Worm (Caenorhabditis elegans): ENCODE data around the gene Y46G5A.34.

Y46G5A.34 gene

ce11 chrII:12789497-12789896 lies 13.0 kb downstream of the Y46G5A.34 start:
- TF ChIP-seq zag-1 (tag; optimal IDR thresholded peaks at IDR 0.05) (no peak), nhr-76 (tag; optimal IDR thresholded peaks at IDR 0.05) (no peak), unc-39 (tag; optimal IDR thresholded peaks at IDR 0.05) (no peak), elt-3 (tag; optimal IDR thresholded peaks at IDR 0.05) (no peak), nhr-237 (tag; optimal IDR thresholded peaks at IDR 0.05) (no peak), unc-62 (GFP tag; optimal IDR thresholded peaks at IDR 0.05) (no peak), nfya-1 (tag; optimal IDR thresholded peaks at IDR 0.05; ENCODE audit: insufficient read depth) (no peak), nhr-25 (tag; optimal IDR thresholded peaks at IDR 0.05) (no peak), pha-4 (tag; optimal IDR thresholded peaks at IDR 0.05) (no peak), fos-1 (tag; optimal IDR thresholded peaks at IDR 0.05) (no peak), egl-5 (tag; optimal IDR thresholded peaks at IDR 0.05) (no peak)

DNA sequence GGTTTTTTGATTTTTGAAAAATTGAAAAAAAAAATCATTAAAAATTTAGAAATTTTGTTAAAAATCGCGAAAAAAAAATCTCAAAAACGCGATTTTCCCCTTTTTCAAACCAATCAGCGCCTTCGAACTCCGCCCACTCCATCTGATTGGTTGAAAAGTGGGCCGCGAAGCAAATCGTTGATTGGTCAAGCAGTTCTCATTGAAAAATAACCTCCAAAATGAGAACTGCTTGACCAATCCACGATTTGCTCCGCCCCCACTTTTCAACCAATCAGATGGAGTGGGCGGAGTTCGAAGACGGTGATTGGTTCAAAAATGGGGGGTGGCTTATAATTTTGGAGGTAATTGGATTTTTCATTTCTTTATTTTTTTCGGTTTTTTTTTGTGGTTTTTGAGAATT lies 13.9 kb downstream of the Y46G5A.34 start:
- no peak for TF ChIP-seq lin-15B (tag; optimal IDR thresholded peaks at IDR 0.05)
- peak; percentile 98 for TF ChIP-seq nfya-1 (tag; optimal IDR thresholded peaks at IDR 0.05; ENCODE audit: insufficient read depth)

DNA sequence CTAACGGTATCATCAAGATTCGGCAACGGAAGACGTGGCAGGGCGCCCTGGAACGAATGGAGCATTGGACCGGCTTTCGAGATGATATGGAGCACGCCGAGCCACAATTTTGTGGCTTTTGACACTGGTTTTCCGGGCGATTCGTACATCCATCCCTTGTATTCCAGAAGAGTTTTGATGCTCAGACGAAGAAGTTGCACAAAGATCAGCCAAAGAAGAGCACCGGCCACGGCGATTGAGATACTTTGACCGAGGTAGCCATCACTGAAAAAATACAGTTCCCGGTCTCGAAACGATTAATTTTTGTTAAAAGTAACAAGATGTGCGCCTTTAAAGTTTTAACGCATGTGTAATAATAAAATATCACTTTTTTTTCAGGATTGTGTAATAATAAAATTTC lies 18.7 kb downstream of the Y46G5A.34 start:
- TF ChIP-seq elt-3 (tag; optimal IDR thresholded peaks at IDR 0.05) (no peak), tbx-2 (tag; optimal IDR thresholded peaks at IDR 0.05) (peak; percentile 3), nhr-43 (tag; optimal IDR thresholded peaks at IDR 0.05; ENCODE audit: poor library complexity, severe bottlenecking) (peak; percentile 37), lsy-12 (tag; optimal IDR thresholded peaks at IDR 0.05) (peak; percentile 47)

ce11 chrII:12796040-12796502 lies 19.6 kb downstream of the Y46G5A.34 start, which contains the start of gene cpt-1:
cpt-1 (minus strand) TSS chrII:12796452.
- TF ChIP-seq pqm-1 (tag; optimal IDR thresholded peaks at IDR 0.05), result no peak
- peak; percentile 23 for TF ChIP-seq nhr-43 (tag; optimal IDR thresholded peaks at IDR 0.05; ENCODE audit: poor library complexity, severe bottlenecking)
- TF ChIP-seq ztf-11 (tag; optimal IDR thresholded peaks at IDR 0.05), result no peak
- peak; percentile 12 for TF ChIP-seq ama-1 (optimal IDR thresholded peaks at IDR 0.05)
- peak; percentile 36 for TF ChIP-seq elt-2 (tag; optimal IDR thresholded peaks at IDR 0.05)
- TF ChIP-seq egl-5 (tag; optimal IDR thresholded peaks at IDR 0.05), result no peak
- no peak for TF ChIP-seq ZK546.5 (tag; optimal IDR thresholded peaks at IDR 0.05)
- TF ChIP-seq nhr-23 (tag; optimal IDR thresholded peaks at IDR 0.05), result no peak
- TF ChIP-seq elt-1 (tag; optimal IDR thresholded peaks at IDR 0.05), result no peak
- no peak for TF ChIP-seq tbx-2 (tag; optimal IDR thresholded peaks at IDR 0.05)

- TF ChIP-seq egl-5 (tag; optimal IDR thresholded peaks at IDR 0.05) (no peak), pqm-1 (tag; optimal IDR thresholded peaks at IDR 0.05) (peak; percentile 94), egl-27 (tag; optimal IDR thresholded peaks at IDR 0.05) (no peak), ceh-9 (tag; optimal IDR thresholded peaks at IDR 0.05) (no peak), pha-4 (tag; optimal IDR thresholded peaks at IDR 0.05) (peak; percentile 54), ceh-16 (tag; optimal IDR thresholded peaks at IDR 0.05) (no peak), elt-1 (tag; optimal IDR thresholded peaks at IDR 0.05) (no peak), nhr-12 (tag; optimal IDR thresholded peaks at IDR 0.05) (no peak), unc-62 (GFP tag; optimal IDR thresholded peaks at IDR 0.05) (no peak), ceh-28 (tag; optimal IDR thresholded peaks at IDR 0.05) (no peak), fos-1 (tag; optimal IDR thresholded peaks at IDR 0.05) (no peak), hmg-11 (tag; optimal IDR thresholded peaks at IDR 0.05) (peak; percentile 9), ZK546.5 (tag; optimal IDR thresholded peaks at IDR 0.05) (no peak), nhr-76 (tag; optimal IDR thresholded peaks at IDR 0.05) (no peak), elt-2 (tag; optimal IDR thresholded peaks at IDR 0.05) (peak; percentile 88), nhr-237 (tag; optimal IDR thresholded peaks at IDR 0.05) (no peak), nhr-28 (tag; optimal IDR thresholded peaks at IDR 0.05) (no peak), skn-1 (tag; optimal IDR thresholded peaks at IDR 0.05) (no peak), snpc-4 (tag; optimal IDR thresholded peaks at IDR 0.05) (no peak), fkh-2 (tag; optimal IDR thresholded peaks at IDR 0.05) (no peak), nhr-67 (tag; optimal IDR thresholded peaks at IDR 0.05) (no peak), unc-39 (tag; optimal IDR thresholded peaks at IDR 0.05) (no peak), daf-12 (tag; optimal IDR thresholded peaks at IDR 0.05) (no peak), lin-39 (tag; optimal IDR thresholded peaks at IDR 0.05) (no peak), R02D3.7 (tag; optimal IDR thresholded peaks at IDR 0.05) (no peak), nhr-43 (tag; optimal IDR thresholded peaks at IDR 0.05; ENCODE audit: poor library complexity, severe bottlenecking) (peak; percentile 16), lin-15B (tag; optimal IDR thresholded peaks at IDR 0.05) (peak; percentile 8), fkh-10 (GFP tag; optimal IDR thresholded peaks at IDR 0.05) (peak; percentile 34), ztf-4 (tag; optimal IDR thresholded peaks at IDR 0.05) (no peak), sea-2 (GFP tag; optimal IDR thresholded peaks at IDR 0.05) (no peak), aly-2 (tag; optimal IDR thresholded peaks at IDR 0.05) (no peak), eor-1 (tag; optimal IDR thresholded peaks at IDR 0.05) (no peak), ztf-11 (tag; optimal IDR thresholded peaks at IDR 0.05) (no peak), nhr-77 (tag; optimal IDR thresholded peaks at IDR 0.05) (no peak), nfya-1 (tag; optimal IDR thresholded peaks at IDR 0.05; ENCODE audit: insufficient read depth) (peak; percentile 6), lsy-12 (tag; optimal IDR thresholded peaks at IDR 0.05) (no peak)
Measured at ce11 chrII:12797211-12797794, 20.8 kb downstream of the Y46G5A.34 start.

Data from whole organism, L3 larva.